Comparison of ENCODE assay signal across 4 worm cellular contexts in genomic region chrV:524058-524457, ce11.
A peak's percentile ranks its signal among the peaks of the same experiment; 100 is the strongest.
TF ChIP-seq lines count a peak whose summit lies in the region.

lipl-3 (minus strand) TSS chrV:524218.

TF ChIP-seq in whole organism, L2 larva, 48 proteins besides CTCF, POLR2A, EP300 and RAD21:
- peak; percentile 10 for TF ChIP-seq sma-9 (GFP tag; optimal IDR thresholded peaks at IDR 0.05; lab: Kevin White, UChicago)
- no peak for TF ChIP-seq sma-9 (tag; optimal IDR thresholded peaks at IDR 0.05; lab: Kevin White, UChicago)
- no peak for TF ChIP-seq ztf-1 (GFP tag; conservative IDR thresholded peaks at IDR 0.05; lab: Robert Waterston, UW)

TF ChIP-seq in whole organism, L3 larva, 47 proteins besides CTCF, POLR2A, EP300 and RAD21:
- TF ChIP-seq lin-15B (tag; optimal IDR thresholded peaks at IDR 0.05; lab: Kevin White, UChicago) (no peak), pqm-1 (tag; optimal IDR thresholded peaks at IDR 0.05; lab: Kevin White, UChicago) (peak; percentile 53), lsy-12 (tag; optimal IDR thresholded peaks at IDR 0.05; lab: Kevin White, UChicago) (no peak), sea-2 (GFP tag; optimal IDR thresholded peaks at IDR 0.05; lab: Kevin White, UChicago) (no peak), ceh-16 (tag; optimal IDR thresholded peaks at IDR 0.05; lab: Kevin White, UChicago) (no peak), elt-2 (tag; optimal IDR thresholded peaks at IDR 0.05; lab: Kevin White, UChicago) (peak; percentile 43), pha-4 (tag; optimal IDR thresholded peaks at IDR 0.05; lab: Kevin White, UChicago) (no peak), ama-1 (optimal IDR thresholded peaks at IDR 0.05; lab: Kevin White, UChicago) (no peak), mml-1 (tag; optimal IDR thresholded peaks at IDR 0.05; lab: Kevin White, UChicago) (no peak), zag-1 (tag; optimal IDR thresholded peaks at IDR 0.05; lab: Kevin White, UChicago) (no peak), hmg-11 (tag; optimal IDR thresholded peaks at IDR 0.05; lab: Kevin White, UChicago) (no peak), nhr-76 (tag; optimal IDR thresholded peaks at IDR 0.05; lab: Kevin White, UChicago) (no peak), daf-12 (tag; optimal IDR thresholded peaks at IDR 0.05; lab: Kevin White, UChicago) (no peak)

TF ChIP-seq in whole organism, L4 larva, 104 proteins besides CTCF, POLR2A, EP300 and RAD21:
- TF ChIP-seq lin-15B (tag; optimal IDR thresholded peaks at IDR 0.05; lab: Kevin White, UChicago) (no peak), nhr-28 (tag; optimal IDR thresholded peaks at IDR 0.05; lab: Kevin White, UChicago) (peak; percentile 65), hlh-30 (tag; optimal IDR thresholded peaks at IDR 0.05; lab: Kevin White, UChicago; ENCODE audit: insufficient read depth) (peak; percentile 15), dmd-6 (GFP tag; IDR thresholded peaks at IDR 0.05; lab: Robert Waterston, UW) (peak; percentile 77), R02D3.7 (tag; optimal IDR thresholded peaks at IDR 0.05; lab: Kevin White, UChicago) (no peak), ztf-11 (tag; optimal IDR thresholded peaks at IDR 0.05; lab: Kevin White, UChicago) (no peak), daf-8 (GFP tag; IDR thresholded peaks at IDR 0.05; lab: Robert Waterston, UW) (no peak), pqm-1 (tag; optimal IDR thresholded peaks at IDR 0.05; lab: Kevin White, UChicago) (no peak)

TF ChIP-seq in whole organism, young adult, 124 proteins besides CTCF, POLR2A, EP300 and RAD21:
- TF ChIP-seq nhr-80 (tag; optimal IDR thresholded peaks at IDR 0.05; lab: Kevin White, UChicago) (peak; percentile 30), ztf-26 (tag; optimal IDR thresholded peaks at IDR 0.05; lab: Kevin White, UChicago) (no peak)
TF ChIP-seq in whole organism, young adult: peak in this region for 1.
